Fruit fly (Drosophila melanogaster) ovary, adult (tissue): Measurements from ENCODE around the gene RpS25.

ENCODE experiments used
- CG17801 ChIP-seq: fragments of 200-800 bp; optimal IDR thresholded peaks from 2 replicates; lab custom pipeline; 2019; ENCODE audit warnings: missing biosample characterization, mild to moderate bottlenecking, missing genetic modification characterization, moderate library complexity; ENCODE audit not compliant: partially characterized antibody

RpS25 gene

DNA sequence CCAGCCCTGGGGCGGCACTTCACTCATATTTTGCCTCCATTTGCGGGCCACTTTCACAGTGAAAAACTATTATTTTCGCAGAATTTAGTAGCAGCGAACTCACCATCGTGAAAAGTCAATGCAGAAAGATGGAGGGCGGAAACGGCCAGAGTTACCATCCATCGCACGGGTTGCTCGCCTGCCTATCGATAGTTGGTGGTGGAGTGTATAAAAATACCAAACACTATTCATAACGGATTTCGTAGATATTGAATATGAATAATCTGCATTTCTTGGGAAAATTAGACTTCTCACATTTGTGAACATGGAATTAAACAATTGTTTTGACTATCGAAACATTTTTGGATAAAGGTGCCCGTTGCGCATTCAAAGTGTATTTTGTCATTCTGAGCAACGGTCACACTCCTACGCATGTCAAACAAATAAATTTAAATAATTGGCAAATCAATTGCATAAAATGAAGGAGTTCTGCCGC is at the start of gene RpS25, which contains the start of gene CG4820:
Gene RpS25, minus strand, starts transcription at position 132 of the 475 bp plus-strand sequence.
Gene CG4820, plus strand, starts transcription at position 380 of the 475 bp plus-strand sequence.
- TF ChIP-seq CG17801 (GFP tag; lab: Kevin White, UChicago), result peak; percentile 94

DNA sequence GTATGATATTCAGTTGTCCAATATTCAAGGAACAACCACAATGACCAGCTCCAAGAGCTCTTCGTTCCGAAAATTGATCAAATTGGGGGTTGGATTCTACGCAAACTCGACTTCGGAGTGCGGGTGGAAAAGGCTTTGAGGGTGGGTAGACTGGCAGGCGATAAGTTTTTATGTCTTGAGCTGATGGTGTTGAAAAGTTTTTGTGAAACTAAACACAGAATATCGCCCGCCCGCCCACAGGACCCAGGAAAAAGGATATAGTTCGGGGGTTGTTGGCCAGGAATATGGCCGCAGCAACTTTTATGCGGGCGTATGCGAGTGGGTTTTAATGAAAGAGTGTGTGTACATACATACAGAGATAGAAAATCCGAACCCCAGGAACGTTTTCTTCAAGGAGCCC is 47.5 kb upstream of the RpS25 start:
- no peak for TF ChIP-seq CG17801 (GFP tag; lab: Kevin White, UChicago)

DNA sequence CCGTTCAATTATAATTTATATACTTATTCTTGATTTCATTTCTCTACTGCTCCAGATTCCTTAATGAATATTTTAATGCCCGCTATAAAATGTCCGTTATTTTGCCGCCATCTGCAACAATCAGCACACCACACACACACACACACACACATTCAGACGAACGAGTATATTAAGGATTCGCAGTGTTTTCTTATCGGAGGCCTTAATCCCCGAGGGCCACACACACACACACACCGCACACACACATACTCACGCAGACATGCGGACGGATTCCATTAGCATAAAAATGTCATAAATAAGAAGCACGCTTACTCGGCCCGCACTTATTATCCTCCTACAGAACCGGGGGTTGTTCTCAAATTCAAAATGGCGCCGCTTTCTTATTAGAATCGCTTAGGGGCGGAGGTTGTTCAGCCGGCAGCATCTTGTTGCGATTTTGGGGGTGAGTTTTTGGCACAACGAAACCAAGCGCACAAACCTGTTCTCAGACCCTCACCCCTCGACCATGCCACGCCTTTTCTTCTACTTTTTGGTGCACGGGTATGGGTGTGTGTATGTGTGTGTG is 45.0 kb upstream of the RpS25 start:
- TF ChIP-seq CG17801 (GFP tag; lab: Kevin White, UChicago), result no peak

DNA sequence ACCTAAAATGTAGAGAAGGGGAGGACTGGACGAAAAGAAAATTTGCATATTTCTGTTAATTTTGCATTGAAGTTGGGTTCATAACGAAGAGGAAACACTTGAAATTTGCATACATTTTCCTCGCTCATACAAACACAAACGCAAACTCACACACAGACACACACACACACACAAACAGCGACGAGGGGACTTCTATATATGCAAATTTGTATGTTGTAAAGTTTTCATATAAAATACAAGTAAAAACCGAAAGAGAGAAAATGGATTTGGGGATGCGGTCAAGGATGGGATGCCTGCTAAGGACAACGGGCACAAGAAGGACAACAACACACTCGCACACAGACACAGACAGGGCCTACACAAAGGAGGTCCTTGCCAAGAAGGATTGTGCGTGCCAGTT is 41.5 kb upstream of the RpS25 start:
- no peak for TF ChIP-seq CG17801 (GFP tag; lab: Kevin White, UChicago)

DNA sequence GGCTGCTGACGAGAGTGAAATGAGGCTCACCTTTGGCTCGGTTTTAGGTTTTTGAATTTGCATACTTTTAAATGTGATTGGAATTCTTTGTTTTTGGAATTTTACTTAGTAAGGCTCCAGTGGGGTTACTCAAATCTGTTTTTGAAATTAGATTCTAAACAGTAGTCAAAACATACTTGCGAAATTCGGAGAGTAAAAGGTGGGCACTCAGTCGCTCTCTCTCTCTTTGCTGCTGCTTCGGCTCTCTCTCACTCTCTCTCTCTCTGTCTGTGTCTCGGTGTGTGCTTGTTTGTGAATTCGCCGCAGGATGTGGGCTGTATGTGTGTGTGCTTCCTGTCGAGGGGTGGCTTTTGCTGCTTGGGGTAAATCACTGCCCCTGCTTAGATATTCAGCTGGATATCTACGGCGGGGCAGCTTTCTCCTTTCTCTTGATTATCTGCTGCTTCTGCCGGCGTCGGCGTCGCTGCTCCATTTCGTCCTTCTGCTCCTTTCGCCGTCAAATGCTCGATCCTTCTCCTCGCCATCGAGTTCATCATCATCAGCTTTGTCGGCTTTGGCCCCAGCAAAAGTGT is 38.4 kb upstream of the RpS25 start:
- no peak for TF ChIP-seq CG17801 (GFP tag; lab: Kevin White, UChicago)

DNA sequence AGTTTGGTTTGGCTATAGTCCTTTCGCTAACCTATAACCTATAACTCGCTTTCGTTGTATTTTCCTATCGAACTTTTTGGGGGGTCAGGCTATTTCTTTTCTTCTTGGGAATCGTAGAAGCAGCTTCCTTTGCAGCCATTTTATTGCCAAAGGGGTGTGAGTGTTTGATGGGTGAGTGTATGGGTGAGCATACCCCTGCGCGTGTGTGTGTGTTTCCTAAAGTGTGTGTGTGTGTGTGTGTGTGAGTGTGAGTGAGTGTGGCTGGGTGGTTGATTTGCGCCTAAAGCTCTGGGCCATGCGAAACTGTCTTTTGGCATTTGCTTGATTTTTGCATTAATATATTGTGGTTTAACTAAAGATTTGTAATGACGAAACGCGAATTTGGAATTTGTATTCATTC is 37.7 kb upstream of the RpS25 start:
- TF ChIP-seq CG17801 (GFP tag; lab: Kevin White, UChicago), result no peak

DNA sequence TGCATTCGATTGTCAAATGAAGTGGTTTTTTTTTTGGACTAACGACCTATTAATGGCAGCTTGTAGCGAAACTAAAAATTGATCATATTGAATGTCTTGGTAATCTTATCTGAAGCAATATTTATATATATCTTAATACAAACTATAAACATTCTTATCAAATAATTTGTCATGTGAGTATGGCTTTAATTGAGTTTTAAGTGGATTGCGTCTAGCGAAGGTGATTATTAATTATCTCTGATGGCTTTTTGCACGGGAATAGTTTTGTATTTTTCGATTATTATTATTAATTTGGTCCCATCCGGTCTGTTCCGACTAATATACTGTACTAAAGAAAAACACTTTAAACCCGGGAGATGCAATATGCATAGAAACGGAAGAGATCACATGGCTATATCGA is 30.8 kb upstream of the RpS25 start:
- no peak for TF ChIP-seq CG17801 (GFP tag; lab: Kevin White, UChicago)

DNA sequence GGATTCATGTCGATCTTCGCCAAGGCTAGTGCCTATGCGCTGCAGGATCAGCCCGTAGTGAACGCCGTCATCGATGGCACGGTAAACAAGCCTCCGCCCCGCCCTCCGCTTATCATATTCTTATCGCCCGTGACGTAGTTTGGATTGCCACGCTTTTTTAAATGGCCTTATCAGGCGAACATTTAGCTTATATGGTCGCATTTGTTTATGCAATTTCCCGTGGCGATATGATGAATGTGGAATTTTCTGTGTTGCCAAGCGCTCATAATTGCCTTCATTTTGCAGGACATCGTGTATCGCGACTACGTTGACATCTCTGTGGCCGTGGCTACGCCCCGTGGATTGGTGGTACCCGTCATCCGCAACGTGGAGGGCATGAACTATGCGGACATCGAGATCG is 29.7 kb upstream of the RpS25 start:
- no peak for TF ChIP-seq CG17801 (GFP tag; lab: Kevin White, UChicago)

DNA sequence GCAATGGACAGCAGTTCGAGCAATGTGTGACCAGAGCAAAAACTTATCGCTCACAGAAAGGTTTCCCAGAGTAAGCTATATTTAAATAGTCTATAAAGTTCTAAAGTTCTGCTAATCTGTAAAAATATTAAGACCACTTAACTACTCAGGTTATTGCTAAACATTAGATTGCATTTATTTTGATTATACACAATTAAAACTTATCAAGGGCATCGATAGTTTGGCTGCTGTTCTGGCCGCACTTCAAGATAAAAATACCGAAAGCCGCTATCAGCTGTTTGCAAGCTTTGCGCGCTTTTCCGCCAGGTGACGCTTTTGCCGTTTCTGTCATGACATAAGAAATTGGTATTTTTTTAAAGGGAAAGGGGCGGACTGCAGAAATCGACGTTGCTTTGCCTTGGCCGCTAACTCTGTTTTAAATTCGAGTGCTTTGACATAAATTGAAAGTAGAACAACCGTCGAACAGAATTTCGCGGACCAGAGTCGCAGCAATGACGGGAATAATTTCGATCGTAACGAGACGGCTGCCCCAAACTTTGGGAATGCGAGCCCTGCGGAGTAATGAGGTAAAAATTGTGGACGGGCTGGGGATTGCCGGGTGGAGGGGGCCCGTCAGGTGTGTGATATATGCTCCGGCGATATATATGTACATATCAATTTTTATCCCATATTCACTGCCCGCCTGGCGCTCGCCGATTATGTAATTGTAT is 28.0 kb upstream of the RpS25 start, which contains the start of the genes CG17734 and CG5214:
Gene CG17734, minus strand, starts transcription at position 49 of the 710 bp plus-strand sequence.
Gene CG5214, plus strand, starts transcription at position 352 of the 710 bp plus-strand sequence.
- no peak for TF ChIP-seq CG17801 (GFP tag; lab: Kevin White, UChicago)

DNA sequence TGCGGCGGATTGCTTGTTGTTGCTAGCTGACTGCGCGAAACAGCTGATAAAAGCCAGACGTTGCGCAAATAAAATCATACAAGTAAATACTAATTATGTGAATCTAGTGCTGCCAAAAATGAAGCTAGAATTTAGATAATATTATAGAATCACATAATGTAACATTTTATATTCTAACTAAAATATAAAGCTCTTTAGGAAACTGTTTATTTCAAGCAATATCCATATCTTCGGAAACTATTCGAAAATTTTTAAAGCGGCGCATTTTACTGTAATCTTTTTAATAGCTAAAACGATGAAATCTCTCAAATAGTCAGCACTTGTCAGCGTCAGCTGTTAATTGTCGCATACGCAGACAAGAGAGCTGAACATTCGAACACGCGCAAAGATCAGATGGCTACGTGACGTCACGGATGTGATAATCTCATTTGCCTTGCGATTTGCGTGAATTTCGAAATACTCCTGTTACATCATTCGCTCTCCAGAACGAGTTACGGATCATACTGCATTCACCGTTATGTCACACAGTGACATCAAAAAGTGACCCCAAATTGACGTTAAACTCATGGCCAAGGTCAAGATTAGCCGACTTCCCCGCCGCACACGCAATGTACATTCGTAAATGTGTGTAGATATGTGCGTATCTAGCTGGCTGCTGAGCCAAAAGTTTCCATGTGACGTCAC is 27.1 kb upstream of the RpS25 start:
- TF ChIP-seq CG17801 (GFP tag; lab: Kevin White, UChicago), result no peak

DNA sequence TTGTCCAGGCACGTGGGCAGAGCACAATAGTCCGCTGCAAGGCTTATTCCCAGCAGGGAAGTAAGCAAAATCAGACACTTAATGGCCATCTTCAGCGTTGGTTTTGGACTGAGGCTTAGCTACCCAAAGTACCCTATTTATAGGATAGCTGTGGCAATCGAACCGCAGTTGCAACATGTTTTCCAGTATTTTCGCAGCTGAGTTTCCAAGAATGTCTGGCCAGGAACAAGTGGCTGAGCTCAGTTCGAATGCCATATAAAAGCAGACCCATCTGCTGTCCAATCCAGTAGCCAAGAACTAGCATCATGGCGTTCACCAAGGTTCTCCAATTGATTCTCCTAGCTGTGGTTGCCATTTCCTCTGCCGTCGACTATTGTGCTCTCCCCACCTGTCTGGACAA is 24.8 kb upstream of the RpS25 start, which contains the start of the genes scpr-B and scpr-A:
Gene scpr-B, minus strand, starts transcription at position 101 of the 400 bp plus-strand sequence.
Gene scpr-A, plus strand, starts transcription at position 293 of the 400 bp plus-strand sequence.
- TF ChIP-seq CG17801 (GFP tag; lab: Kevin White, UChicago), result no peak

DNA sequence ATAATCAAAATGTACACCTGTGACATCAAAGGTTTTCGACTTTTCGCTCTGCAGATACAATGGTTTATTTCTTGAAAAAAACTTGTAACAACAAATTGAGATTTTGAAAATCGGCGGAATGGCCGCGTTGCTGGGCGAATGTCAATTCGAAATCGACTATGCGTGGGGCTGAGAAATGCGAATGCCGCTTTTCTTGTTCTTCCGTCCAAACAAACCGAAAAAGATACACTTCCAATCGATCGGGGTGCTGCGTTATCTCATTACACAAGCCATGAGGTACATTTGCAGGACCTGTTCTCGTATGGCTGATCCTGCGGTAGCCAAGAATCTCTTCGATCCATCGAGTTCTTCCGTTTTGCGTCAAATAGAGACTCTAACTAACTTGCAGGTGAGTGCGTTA is 21.5 kb upstream of the RpS25 start, which contains the start of gene CG31388:
Gene CG31388, plus strand, starts transcription at position 218 of the 400 bp plus-strand sequence.
- TF ChIP-seq CG17801 (GFP tag; lab: Kevin White, UChicago), result no peak

DNA sequence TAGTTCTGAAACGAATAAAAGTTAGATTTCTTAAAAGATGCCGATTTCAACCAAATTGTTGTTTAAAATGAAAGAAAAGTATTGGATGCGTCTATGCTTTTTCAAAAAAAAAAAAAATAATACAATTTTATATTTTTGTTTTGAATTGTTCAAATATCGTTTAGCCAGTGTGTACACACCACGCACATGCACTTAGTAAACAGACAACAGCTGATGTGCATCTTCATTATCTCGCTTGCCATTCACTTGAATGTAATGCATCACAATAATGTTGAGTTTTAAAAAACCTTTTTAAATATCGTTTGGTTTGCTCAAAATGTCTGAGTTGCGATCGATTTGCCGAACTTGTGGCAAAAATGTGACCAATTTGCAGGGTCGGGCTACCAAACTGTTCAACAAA is 20.0 kb upstream of the RpS25 start, which contains the start of gene CG31441:
Gene CG31441, plus strand, starts transcription at position 246 of the 400 bp plus-strand sequence.
- TF ChIP-seq CG17801 (GFP tag; lab: Kevin White, UChicago), result no peak

DNA sequence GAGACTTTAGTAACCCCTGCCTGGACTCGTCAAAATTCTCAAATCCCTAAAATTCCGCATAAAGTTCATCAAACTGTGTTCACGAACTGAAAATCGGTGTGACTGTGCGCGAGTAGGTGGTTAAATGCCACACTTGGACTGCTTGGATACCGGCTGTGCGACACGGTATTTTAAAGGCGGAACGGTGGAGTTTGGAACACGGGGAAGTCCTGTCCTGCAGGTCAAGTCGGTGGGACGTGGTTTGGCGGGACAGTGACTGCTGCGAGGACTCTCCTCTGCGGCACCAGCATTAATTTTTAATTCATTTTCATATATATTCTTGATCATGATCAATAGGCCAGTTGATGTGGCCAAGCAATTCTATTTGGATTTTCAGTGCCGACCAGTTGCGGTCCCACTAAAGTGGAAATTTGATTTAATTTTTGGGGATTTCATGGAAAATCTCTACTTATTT is 18.9 kb upstream of the RpS25 start, which contains the start of the genes Arfip and CG17721:
Gene Arfip, minus strand, starts transcription at position 96 of the 454 bp plus-strand sequence.
Gene CG17721, plus strand, starts transcription at position 223 of the 454 bp plus-strand sequence.
- no peak for TF ChIP-seq CG17801 (GFP tag; lab: Kevin White, UChicago)
